Fruit fly (Drosophila melanogaster) Kc167 (cell line): Measurements from ENCODE around the gene CG46510.
"Not testable (repeated sequence)": the region's sequence is repeated elsewhere in the genome, so short reads cannot be mapped to it uniquely, and the experiment has no call there.

Experiments used
- Myc ChIP-seq: fragments of >200 bp; optimal IDR thresholded peaks from 2 replicates; lab custom pipeline; 2017; ENCODE audit warnings: missing external identifiers
- Sin3A ChIP-seq: fragments of >200 bp; optimal IDR thresholded peaks from 2 replicates; lab custom pipeline; 2018; ENCODE audit warnings: missing external identifiers
- h ChIP-seq: fragments of >200 bp; optimal IDR thresholded peaks from 3 replicates; lab custom pipeline; 2018; ENCODE audit warnings: missing external identifiers
- insv ChIP-seq: fragments of >200 bp; optimal IDR thresholded peaks from 3 replicates; lab custom pipeline; 2018; ENCODE audit warnings: missing external identifiers
- psq ChIP-seq: fragments of >200 bp; optimal IDR thresholded peaks from 2 replicates; lab custom pipeline; 2017; ENCODE audit warnings: missing external identifiers
- ttk ChIP-seq: sonication (Bioruptor generic); optimal IDR thresholded peaks from 2 replicates; lab custom pipeline; 2017; ENCODE audit warnings: missing external identifiers

dm6 chrX:22226273-22226672 is 49.0 kb downstream of the CG46510 start, which contains the start of gene CG46518:
- TF ChIP-seq psq, h, Myc, ttk, insv, Sin3A (lab: Kevin White, UChicago): not testable (repeated sequence)
